Worm (Caenorhabditis elegans): Measurements from ENCODE around the gene fbxa-133.

Gene fbxa-133

DNA sequence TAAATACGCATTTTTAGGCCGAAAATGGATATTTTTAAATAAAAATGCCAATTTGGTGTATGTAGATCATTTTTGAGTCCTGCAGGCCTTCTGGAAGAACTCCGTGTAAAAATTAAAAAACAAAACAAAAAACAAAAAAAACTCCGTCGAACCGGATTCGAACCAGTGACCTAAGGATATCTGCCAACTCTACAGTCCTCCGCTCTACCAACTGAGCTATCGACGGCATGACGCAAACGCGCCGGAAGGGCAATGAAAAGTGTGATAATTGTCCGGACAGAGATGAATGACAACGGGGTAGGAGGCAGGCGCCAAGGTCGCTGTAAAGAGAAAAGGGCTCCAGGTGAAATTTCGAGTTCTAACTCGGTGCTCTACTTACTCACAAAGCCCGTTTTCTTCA is 42.3 kb upstream of the fbxa-133 start (continued):
- TF ChIP-seq K12H6.12 (tag; optimal IDR thresholded peaks at IDR 0.05) = no peak
- no peak for TF ChIP-seq sdz-38 (tag; optimal IDR thresholded peaks at IDR 0.05)
- TF ChIP-seq dpl-1 (GFP tag; optimal IDR thresholded peaks at IDR 0.05) = no peak
- peak; percentile 22 to 35 for TF ChIP-seq rec-8 (tag; optimal IDR thresholded peaks at IDR 0.05)
- TF ChIP-seq F33H1.4 (GFP tag; IDR thresholded peaks at IDR 0.05) = no peak
- no peak for TF ChIP-seq ceh-79 (tag; optimal IDR thresholded peaks at IDR 0.05)
- peak; percentile 43; the same call in 1 of the 2 replicates for TF ChIP-seq dox-1 (GFP tag; IDR thresholded peaks at IDR 0.05)
- TF ChIP-seq mes-4 (tag; optimal IDR thresholded peaks at IDR 0.05) = no peak
- no peak for TF ChIP-seq F10E7.11 (tag; optimal IDR thresholded peaks at IDR 0.05)
- TF ChIP-seq him-1 (tag; optimal IDR thresholded peaks at IDR 0.05) = peak; percentile 36
- no peak for TF ChIP-seq F22D6.2 (tag; optimal IDR thresholded peaks at IDR 0.05)
- peak; percentile 63 for TF ChIP-seq rpc-1 (optimal IDR thresholded peaks at IDR 0.05)
- peak; percentile 82 for TF ChIP-seq rpc-1 (tag; optimal IDR thresholded peaks at IDR 0.05)
- no peak for TF ChIP-seq ztf-28 (GFP tag; IDR thresholded peaks at IDR 0.05)
- no peak for TF ChIP-seq rcor-1 (GFP tag; IDR thresholded peaks at IDR 0.05)
- no peak for TF ChIP-seq aptf-3 (GFP tag; IDR thresholded peaks at IDR 0.05)
- no peak for TF ChIP-seq let-607 (tag; optimal IDR thresholded peaks at IDR 0.05)
- no peak for TF ChIP-seq unc-62 (GFP tag; optimal IDR thresholded peaks at IDR 0.05)
- no peak for TF ChIP-seq lin-40 (tag; optimal IDR thresholded peaks at IDR 0.05)
- no peak for TF ChIP-seq Y53F4B.3 (GFP tag; IDR thresholded peaks at IDR 0.05)
- TF ChIP-seq nhr-90 (tag; optimal IDR thresholded peaks at IDR 0.05) = peak; percentile 20

DNA sequence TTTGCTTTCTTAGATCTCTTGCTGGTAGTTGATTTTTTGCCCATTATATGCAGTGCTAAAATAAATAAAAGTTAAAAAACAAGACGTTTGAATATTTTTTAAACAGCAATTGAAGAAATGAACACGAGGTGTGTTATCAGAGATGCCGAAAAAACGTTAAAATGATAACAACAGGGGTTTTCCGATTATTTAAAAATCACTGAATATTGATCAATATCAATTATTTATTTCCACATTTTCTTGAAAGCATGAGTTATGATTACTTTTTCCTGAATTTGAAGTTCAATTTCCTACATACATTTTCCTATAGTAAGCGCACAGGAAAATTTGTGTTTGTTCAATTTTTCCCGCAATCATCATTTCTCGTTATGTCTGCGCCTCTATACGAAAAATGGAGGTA is 37.7 kb upstream of the fbxa-133 start:
- no peak for TF ChIP-seq madf-3 (GFP tag; IDR thresholded peaks at IDR 0.05)
- no peak for TF ChIP-seq tbp1 (GFP tag; optimal IDR thresholded peaks at IDR 0.05)
- TF ChIP-seq gei-17 (GFP tag; optimal IDR thresholded peaks at IDR 0.05) = no peak
- TF ChIP-seq F55B11.4 (tag; optimal IDR thresholded peaks at IDR 0.05; ENCODE audit: borderline replicate concordance, insufficient read depth) = no peak
- no peak for TF ChIP-seq C06A6.2 (GFP tag; conservative IDR thresholded peaks at IDR 0.05)
- TF ChIP-seq mxl-1 (tag; optimal IDR thresholded peaks at IDR 0.05) = no peak
- peak; percentile 57 for TF ChIP-seq nhr-80 (tag; optimal IDR thresholded peaks at IDR 0.05)
- TF ChIP-seq ZK185.1 (tag; optimal IDR thresholded peaks at IDR 0.05; ENCODE audit: poor library complexity, severe bottlenecking) = no peak
- TF ChIP-seq rpc-1 (optimal IDR thresholded peaks at IDR 0.05) = no peak
- TF ChIP-seq rpc-1 (tag; optimal IDR thresholded peaks at IDR 0.05) = no peak

DNA sequence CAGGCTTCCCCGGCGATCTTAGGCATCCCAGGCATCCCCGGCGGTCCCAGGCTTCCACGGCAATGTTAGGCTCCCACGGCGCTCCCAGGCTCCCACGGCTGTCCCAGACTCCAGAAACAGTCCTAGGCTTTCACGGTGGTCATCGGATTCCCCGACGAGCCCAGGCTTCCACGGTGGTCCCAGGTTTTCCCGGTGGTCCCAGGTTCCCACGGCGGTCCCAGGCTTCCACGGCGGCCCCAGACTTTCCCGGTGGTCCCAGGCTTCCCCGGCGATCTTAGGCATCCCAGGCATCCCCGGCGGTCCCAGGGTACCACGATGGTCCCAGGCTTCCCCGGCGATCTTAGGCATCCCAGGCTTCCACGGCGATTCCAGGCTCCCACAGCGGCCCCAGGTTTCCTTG is 36.0 kb upstream of the fbxa-133 start:
- TF ChIP-seq pbrm-1 (GFP tag; IDR thresholded peaks at IDR 0.05) (no peak), efl-1 (GFP tag; optimal IDR thresholded peaks at IDR 0.05) (no peak), madf-6 (GFP tag; IDR thresholded peaks at IDR 0.05) (no peak), let-607 (tag; optimal IDR thresholded peaks at IDR 0.05) (no peak), cebp-2 (GFP tag; IDR thresholded peaks at IDR 0.05) (0 out of 2 replicates have a peak, but pooled peaks have one; percentile 32), egrh-3 (GFP tag; IDR thresholded peaks at IDR 0.05) (peak; percentile 96), nhr-179 (tag; optimal IDR thresholded peaks at IDR 0.05) (no peak), ama-1 (optimal IDR thresholded peaks at IDR 0.05) (no peak), ama-1 (GFP tag; optimal IDR thresholded peaks at IDR 0.05) (no peak), F37B4.10 (GFP tag; IDR thresholded peaks at IDR 0.05) (no peak), ztf-28 (GFP tag; IDR thresholded peaks at IDR 0.05) (no peak), Y56A3A.18 (GFP tag; IDR thresholded peaks at IDR 0.05) (no peak), zfh-2 (GFP tag; conservative IDR thresholded peaks at IDR 0.05) (peak; percentile 97), xnd-1 (tag; optimal IDR thresholded peaks at IDR 0.05) (no peak), F23B12.7 (tag; optimal IDR thresholded peaks at IDR 0.05; ENCODE audit: insufficient read depth) (no peak), lin-26 (GFP tag; IDR thresholded peaks at IDR 0.05) (0 out of 2 replicates have a peak, but pooled peaks have one; percentile 54)
